Worm (Caenorhabditis elegans): ENCODE data around the gene rabs-5.

rabs-5 gene

DNA sequence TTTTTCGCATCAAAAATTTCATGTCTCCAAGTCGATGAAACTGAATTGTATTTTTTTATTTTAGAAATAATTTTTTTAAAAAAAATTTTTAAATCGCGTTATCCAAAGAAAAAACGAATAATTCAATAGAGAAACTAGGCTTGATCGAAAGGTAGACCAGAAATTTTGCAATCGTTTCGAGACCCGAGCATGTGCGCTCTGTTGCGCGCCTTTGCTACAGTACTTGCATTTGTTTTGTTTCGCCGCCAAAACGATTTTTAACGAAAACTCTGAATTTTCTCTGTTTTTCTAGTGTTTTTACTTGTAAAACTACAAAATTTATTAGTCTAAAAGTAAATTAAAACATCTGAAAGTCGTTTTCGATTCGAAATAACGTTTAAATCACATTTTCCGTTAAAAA, 46.1 kb downstream of the rabs-5 start:
- TF ChIP-seq F13H6.1 (tag; optimal IDR thresholded peaks at IDR 0.05): no peak
